Fruit fly (Drosophila melanogaster) whole organism, embryonic: ENCODE results near the gene NetB.

ENCODE experiments used
- Abd-B ChIP-seq: fragments of 200-800 bp; sonication (Bioruptor generic); optimal IDR thresholded peaks from 2 replicates; lab custom pipeline; 2018; ENCODE audit warnings: missing biosample characterization, mild to moderate bottlenecking, missing genetic modification characterization, moderate library complexity
- CG10147 ChIP-seq: fragments of 200-800 bp; sonication (Bioruptor generic); optimal IDR thresholded peaks from 2 replicates; lab custom pipeline; 2019; ENCODE audit warnings: missing biosample characterization, mild to moderate bottlenecking, missing genetic modification characterization, moderate library complexity
- CG10959 ChIP-seq: fragments of 200-800 bp; sonication (Bioruptor generic); IDR thresholded peaks from 2 replicates; pipeline ENCODE4 v1.3.6; 2022; ENCODE audit warnings: missing biosample characterization, missing genetic modification characterization
- CG11398 ChIP-seq: fragments of 200-800 bp; sonication (Bioruptor generic); optimal IDR thresholded peaks from 2 replicates; lab custom pipeline; 2016; ENCODE audit warnings: missing biosample characterization, missing genetic modification characterization
- CG12299 ChIP-seq: fragments of 200-800 bp; sonication (Bioruptor generic); optimal IDR thresholded peaks from 2 replicates; lab custom pipeline; 2018; ENCODE audit warnings: missing biosample characterization, mild to moderate bottlenecking, missing genetic modification characterization
- CG12744 ChIP-seq: fragments of 200-800 bp; sonication (Bioruptor generic); optimal IDR thresholded peaks from 2 replicates; lab custom pipeline; 2016; ENCODE audit warnings: missing biosample characterization, missing genetic modification characterization
- CG14965 ChIP-seq: fragments of 200-800 bp; sonication (Bioruptor generic); optimal IDR thresholded peaks from 2 replicates; lab custom pipeline; 2016; ENCODE audit warnings: missing biosample characterization, missing genetic modification characterization, borderline replicate concordance
- CG15696 ChIP-seq: fragments of 200-800 bp; sonication (Bioruptor generic); optimal IDR thresholded peaks from 2 replicates; lab custom pipeline; 2019; ENCODE audit warnings: missing biosample characterization, mild to moderate bottlenecking, missing genetic modification characterization, moderate library complexity
- CG17912 ChIP-seq: fragments of 200-800 bp; sonication (Bioruptor generic); optimal IDR thresholded peaks from 2 replicates; lab custom pipeline; 2018; ENCODE audit warnings: missing biosample characterization, mild to moderate bottlenecking, missing genetic modification characterization
- CG18011 ChIP-seq: fragments of 200-800 bp; sonication (Bioruptor generic); optimal IDR thresholded peaks from 2 replicates; lab custom pipeline; 2017; ENCODE audit warnings: missing biosample characterization, missing genetic modification characterization, mild to moderate bottlenecking, moderate library complexity, missing genotype
- CG1832 ChIP-seq: fragments of 200-800 bp; sonication (Bioruptor generic); optimal IDR thresholded peaks from 2 replicates; lab custom pipeline; 2017; ENCODE audit warnings: missing biosample characterization, mild to moderate bottlenecking, missing genetic modification characterization, inconsistent platforms
- CG18599 ChIP-seq: fragments of 200-800 bp; sonication (Bioruptor generic); optimal IDR thresholded peaks from 3 replicates; lab custom pipeline; 2017; ENCODE audit warnings: missing biosample characterization, missing genetic modification characterization, mild to moderate bottlenecking, moderate library complexity, missing genetic modification reagents
- CG2678 ChIP-seq: fragments of 200-800 bp; sonication (Bioruptor generic); optimal IDR thresholded peaks from 3 replicates; lab custom pipeline; 2019; ENCODE audit warnings: missing biosample characterization, mild to moderate bottlenecking, missing genetic modification characterization, moderate library complexity
- CG2889 ChIP-seq: fragments of 200-800 bp; sonication (Bioruptor generic); IDR thresholded peaks from 3 replicates; pipeline ENCODE4 v1.3.6; 2022; ENCODE audit warnings: missing biosample characterization, missing genetic modification characterization
- CG31365 ChIP-seq: fragments of 200-800 bp; sonication (Bioruptor generic); optimal IDR thresholded peaks from 2 replicates; lab custom pipeline; 2018; ENCODE audit warnings: missing biosample characterization, mild to moderate bottlenecking, missing genetic modification characterization
- CG31388 ChIP-seq: fragments of 200-800 bp; sonication (Bioruptor generic); optimal IDR thresholded peaks from 2 replicates; lab custom pipeline; 2016; ENCODE audit warnings: missing biosample characterization, missing genetic modification characterization
- CG4424 ChIP-seq: fragments of 200-800 bp; sonication (Bioruptor generic); optimal IDR thresholded peaks from 3 replicates; lab custom pipeline; 2016; ENCODE audit warnings: missing biosample characterization, missing genetic modification characterization
- CG5953 ChIP-seq: fragments of 200-800 bp; sonication (Bioruptor generic); IDR thresholded peaks from 2 replicates; pipeline ENCODE4 v1.3.6; 2022; ENCODE audit warnings: missing biosample characterization, missing genetic modification characterization
- CG6272 ChIP-seq: fragments of 200-800 bp; sonication (Bioruptor generic); IDR thresholded peaks from 2 replicates; pipeline ENCODE4 v1.3.6; 2022; ENCODE audit warnings: missing biosample characterization, missing genetic modification characterization
- CG6813 ChIP-seq: fragments of 200-800 bp; sonication (Bioruptor generic); optimal IDR thresholded peaks from 2 replicates; lab custom pipeline; 2017; ENCODE audit warnings: missing biosample characterization, missing genetic modification characterization, mild to moderate bottlenecking, moderate library complexity, missing genetic modification reagents
- CG7372 ChIP-seq: fragments of 200-800 bp; sonication (Bioruptor generic); IDR thresholded peaks from 2 replicates; pipeline ENCODE4 v1.3.6; 2022; ENCODE audit warnings: missing biosample characterization, missing genetic modification characterization
- CG9932 ChIP-seq: fragments of 200-800 bp; sonication (Bioruptor generic); IDR thresholded peaks from 2 replicates; pipeline ENCODE4 v1.3.6; 2022; ENCODE audit warnings: missing biosample characterization, missing genetic modification characterization
- Deaf1 ChIP-seq: fragments of 200-800 bp; optimal IDR thresholded peaks from 3 replicates; lab custom pipeline; 2019; ENCODE audit warnings: missing biosample characterization, mild to moderate bottlenecking, missing genetic modification characterization, moderate library complexity
- Dfd ChIP-seq, 2 experiments: fragments of >200 bp; optimal IDR thresholded peaks; 2 replicates each; lab custom pipeline; 2017; ENCODE audit warnings: missing biosample characterization in 2 of 2, missing genetic modification characterization in 2 of 2
- Gug ChIP-seq: fragments of 200-800 bp; sonication (Bioruptor generic); IDR thresholded peaks from 4 replicates; pipeline ENCODE4 v1.3.6; 2022; ENCODE audit warnings: missing biosample characterization, missing genetic modification characterization
- HLHmδ ChIP-seq: fragments of 200-800 bp; sonication (Bioruptor generic); optimal IDR thresholded peaks from 2 replicates; lab custom pipeline; 2018; ENCODE audit warnings: missing biosample characterization, mild to moderate bottlenecking, missing genetic modification characterization, moderate library complexity
- Hmx ChIP-seq: fragments of 200-800 bp; sonication (Bioruptor generic); optimal IDR thresholded peaks from 2 replicates; lab custom pipeline; 2016; ENCODE audit warnings: missing biosample characterization, missing genetic modification characterization
- NC2α ChIP-seq: fragments of 200-800 bp; sonication (Bioruptor generic); optimal IDR thresholded peaks from 2 replicates; lab custom pipeline; 2016; ENCODE audit warnings: missing biosample characterization, missing genetic modification characterization
- NfI ChIP-seq: fragments of 200-800 bp; sonication (Bioruptor generic); optimal IDR thresholded peaks from 3 replicates; lab custom pipeline; 2018; ENCODE audit warnings: missing biosample characterization, mild to moderate bottlenecking, missing genetic modification characterization, moderate library complexity
- Rx ChIP-seq: fragments of 200-800 bp; sonication (Bioruptor generic); IDR thresholded peaks from 2 replicates; pipeline ENCODE4 v1.3.6; 2022; ENCODE audit warnings: missing biosample characterization, missing genetic modification characterization
- Sry-δ ChIP-seq: fragments of 200-800 bp; sonication (Bioruptor generic); optimal IDR thresholded peaks from 2 replicates; lab custom pipeline; 2016; ENCODE audit warnings: missing biosample characterization, missing genetic modification characterization
- Usf ChIP-seq: fragments of 200-800 bp; sonication (Bioruptor generic); optimal IDR thresholded peaks from 2 replicates; lab custom pipeline; 2017; ENCODE audit warnings: missing genotype, missing biosample characterization, missing genetic modification characterization
- amos ChIP-seq: fragments of 200-800 bp; sonication (Bioruptor generic); IDR thresholded peaks from 2 replicates; pipeline ENCODE4 v1.3.6; 2022; ENCODE audit warnings: missing biosample characterization, missing genetic modification characterization; ENCODE audit not compliant: partially characterized antibody
- ato ChIP-seq: fragments of 200-800 bp; sonication (Bioruptor generic); IDR thresholded peaks from 2 replicates; pipeline ENCODE4 v1.3.6; 2022; ENCODE audit warnings: missing biosample characterization, missing genetic modification characterization; ENCODE audit not compliant: partially characterized antibody
- bbx ChIP-seq: fragments of 200-800 bp; sonication (Bioruptor generic); IDR thresholded peaks from 2 replicates; pipeline ENCODE4 v1.3.6; 2022; ENCODE audit warnings: missing biosample characterization, missing genetic modification characterization; ENCODE audit not compliant: partially characterized antibody
- chinmo ChIP-seq: fragments of 200-800 bp; sonication (Bioruptor generic); IDR thresholded peaks from 4 replicates; pipeline ENCODE4 v1.3.6; 2022; ENCODE audit warnings: missing biosample characterization, missing genetic modification characterization; ENCODE audit not compliant: partially characterized antibody
- danr ChIP-seq: fragments of 200-800 bp; sonication (Bioruptor generic); IDR thresholded peaks from 2 replicates; pipeline ENCODE4 v1.3.6; 2022; ENCODE audit warnings: missing biosample characterization, missing genetic modification characterization
- hth ChIP-seq: fragments of >200 bp; optimal IDR thresholded peaks from 2 replicates; lab custom pipeline; 2017; ENCODE audit warnings: inconsistent platforms
- jumu ChIP-seq: fragments of 200-800 bp; sonication (Bioruptor generic); optimal IDR thresholded peaks from 3 replicates; lab custom pipeline; 2016; ENCODE audit warnings: missing biosample characterization, missing genetic modification characterization
- ken ChIP-seq: fragments of 200-800 bp; sonication (Bioruptor generic); IDR thresholded peaks from 3 replicates; pipeline ENCODE4 v1.3.6; 2022; ENCODE audit warnings: missing biosample characterization, missing genetic modification characterization
- lilli ChIP-seq: fragments of 200-800 bp; sonication (Bioruptor generic); optimal IDR thresholded peaks from 3 replicates; lab custom pipeline; 2016; ENCODE audit warnings: missing biosample characterization, missing genetic modification characterization
- nerfin-2 ChIP-seq: fragments of 200-800 bp; sonication (Bioruptor generic); IDR thresholded peaks from 2 replicates; pipeline ENCODE4 v1.3.6; 2022; ENCODE audit warnings: missing biosample characterization, missing genetic modification characterization; ENCODE audit not compliant: partially characterized antibody
- oc ChIP-seq: fragments of 200-800 bp; sonication (Bioruptor generic); optimal IDR thresholded peaks from 2 replicates; lab custom pipeline; 2018; ENCODE audit warnings: missing biosample characterization, mild to moderate bottlenecking, missing genetic modification characterization, moderate library complexity
- p53 ChIP-seq: fragments of 200-800 bp; sonication (Bioruptor generic); optimal IDR thresholded peaks from 2 replicates; lab custom pipeline; 2016; ENCODE audit warnings: missing biosample characterization, missing genetic modification characterization
- peb ChIP-seq: fragments of 200-800 bp; sonication (Bioruptor generic); IDR thresholded peaks from 2 replicates; pipeline ENCODE4 v1.3.6; 2022; ENCODE audit warnings: missing biosample characterization, missing genetic modification characterization
- pnt ChIP-seq: fragments of 200-800 bp; sonication (Bioruptor generic); optimal IDR thresholded peaks from 3 replicates; lab custom pipeline; 2016; ENCODE audit warnings: missing biosample characterization, missing genetic modification characterization
- pros ChIP-seq: fragments of 200-800 bp; sonication (Bioruptor generic); optimal IDR thresholded peaks from 3 replicates; lab custom pipeline; 2019; ENCODE audit warnings: missing biosample characterization, mild to moderate bottlenecking, missing genetic modification characterization, moderate library complexity
- repo ChIP-seq: fragments of 200-800 bp; sonication (Bioruptor generic); optimal IDR thresholded peaks from 2 replicates; lab custom pipeline; 2016; ENCODE audit warnings: missing biosample characterization, missing genetic modification characterization
- sim ChIP-seq: fragments of 200-800 bp; sonication (Bioruptor generic); IDR thresholded peaks from 2 replicates; pipeline ENCODE4 v1.3.6; 2022; ENCODE audit warnings: missing biosample characterization, missing genetic modification characterization
- sqz ChIP-seq: fragments of 200-800 bp; sonication (Bioruptor generic); optimal IDR thresholded peaks from 3 replicates; lab custom pipeline; 2018; ENCODE audit warnings: missing biosample characterization, mild to moderate bottlenecking, missing genetic modification characterization

NetB gene

DNA sequence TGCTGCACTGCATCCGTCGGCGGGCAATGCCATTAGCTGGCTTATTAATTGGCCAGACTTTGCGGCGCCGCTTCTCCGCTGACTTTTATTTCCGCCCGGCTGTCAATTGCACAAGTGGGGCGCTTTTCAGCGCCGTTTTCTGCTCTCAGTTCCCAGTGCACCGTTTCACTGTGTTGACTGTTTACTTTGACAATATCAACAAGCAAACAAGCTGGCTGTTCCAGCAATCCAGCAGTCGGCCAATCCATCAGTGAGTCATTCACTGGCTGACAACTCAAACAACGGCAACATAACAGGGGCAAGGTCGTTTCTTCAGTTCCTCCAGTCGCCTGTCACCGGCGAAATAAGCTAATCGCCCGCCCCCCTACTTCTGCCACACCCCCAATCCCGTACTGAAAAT, 31.9 kb downstream of the NetB start (continued):
- TF ChIP-seq CG31388 (GFP tag; lab: Kevin White, UChicago), result peak; percentile 28
- peak; percentile 82 for TF ChIP-seq CG11398
- TF ChIP-seq CG7372 (GFP tag; lab: Robert Waterston, UW), result peak; percentile 30; the same call in 1 of the 2 replicates
- peak; percentile 65 for TF ChIP-seq pnt (GFP tag; lab: Kevin White, UChicago)
- TF ChIP-seq CG10147 (GFP tag; lab: Kevin White, UChicago), result peak; percentile 57
- no peak for TF ChIP-seq Usf (GFP tag; lab: Kevin White, UChicago)
- TF ChIP-seq ato (GFP tag; lab: Robert Waterston, UW), result no peak
- TF ChIP-seq lilli (GFP tag; lab: Kevin White, UChicago), result no peak
- TF ChIP-seq danr, result peak; percentile 39; the same call in 1 of the 2 replicates
- TF ChIP-seq ken (GFP tag; lab: Robert Waterston, UW), result peak; percentile 62; the same call in 2 of the 3 replicates
- no peak for TF ChIP-seq CG1832 (GFP tag; lab: Kevin White, UChicago)
- 0 out of 2 replicates have a peak, but pooled peaks have one; percentile 15 for TF ChIP-seq peb
- TF ChIP-seq CG12299 (tag; lab: Kevin White, UChicago), result peak; percentile 56
- peak; percentile 25; the same call in 1 of the 2 replicates for TF ChIP-seq CG10959
- peak; percentile 1 for TF ChIP-seq Abd-B
- peak; percentile 71 for TF ChIP-seq sqz (GFP tag; lab: Kevin White, UChicago)
- peak; percentile 44; the same call in 1 of the 2 replicates for TF ChIP-seq CG9932 (GFP tag; lab: Robert Waterston, UW)
- TF ChIP-seq Rx (GFP tag; lab: Robert Waterston, UW), result peak; percentile 51
- TF ChIP-seq Dfd (GFP tag; optimal IDR thresholded peaks at IDR 0.05; lab: Kevin White, UChicago), result no peak
- peak; percentile 89 for TF ChIP-seq CG18599 (GFP tag; lab: Kevin White, UChicago)
- TF ChIP-seq oc (tag; lab: Kevin White, UChicago), result peak; percentile 73
- TF ChIP-seq pros (GFP tag; lab: Kevin White, UChicago), result no peak
- TF ChIP-seq CG31365 (tag; lab: Kevin White, UChicago), result peak; percentile 77
- TF ChIP-seq sim (GFP tag; lab: Robert Waterston, UW), result peak; percentile 85
- no peak for TF ChIP-seq CG6272 (GFP tag; lab: Robert Waterston, UW)
- no peak for TF ChIP-seq Hmx (GFP tag; lab: Kevin White, UChicago)
- TF ChIP-seq CG2889, result 0 out of 3 replicates have a peak, but pooled peaks have one; percentile 24
- peak; percentile 72 for TF ChIP-seq NfI
- TF ChIP-seq CG2678 (tag; lab: Kevin White, UChicago), result peak; percentile 86
- peak; percentile 68 for TF ChIP-seq CG5953 (GFP tag; lab: Robert Waterston, UW)
- TF ChIP-seq NC2α (GFP tag; lab: Kevin White, UChicago), result peak; percentile 71
- TF ChIP-seq CG4424 (GFP tag; lab: Kevin White, UChicago), result peak; percentile 67
- peak; percentile 73 for TF ChIP-seq p53 (GFP tag; lab: Kevin White, UChicago)
- no peak; the same call in 3 of the 4 replicates for TF ChIP-seq Gug (GFP tag; lab: Robert Waterston, UW)
- TF ChIP-seq CG18011 (GFP tag; lab: Kevin White, UChicago), result peak; percentile 6
- no peak for TF ChIP-seq hth (lab: Kevin White, UChicago)
- TF ChIP-seq CG12744, result peak; percentile 36
- no peak for TF ChIP-seq nerfin-2
- peak; percentile 89 for TF ChIP-seq HLHmδ (GFP tag; lab: Kevin White, UChicago)
- TF ChIP-seq CG6813, result peak; percentile 93
- peak; percentile 78 for TF ChIP-seq CG15696 (tag; lab: Kevin White, UChicago)
- TF ChIP-seq Sry-δ (GFP tag; lab: Kevin White, UChicago), result peak; percentile 44
- peak; percentile 61 for TF ChIP-seq repo (GFP tag; lab: Kevin White, UChicago)
- TF ChIP-seq chinmo, result no peak
- TF ChIP-seq CG17912 (GFP tag; lab: Kevin White, UChicago), result peak; percentile 94
- TF ChIP-seq Deaf1, result no peak
- no peak for TF ChIP-seq bbx (GFP tag; lab: Robert Waterston, UW)
- peak; percentile 73 for TF ChIP-seq CG14965
- TF ChIP-seq amos (GFP tag; lab: Robert Waterston, UW), result no peak
- peak; percentile 69 for TF ChIP-seq jumu (GFP tag; lab: Kevin White, UChicago)
